Worm (Caenorhabditis elegans): ENCODE results near the gene Y47D3A.20.

DNA sequence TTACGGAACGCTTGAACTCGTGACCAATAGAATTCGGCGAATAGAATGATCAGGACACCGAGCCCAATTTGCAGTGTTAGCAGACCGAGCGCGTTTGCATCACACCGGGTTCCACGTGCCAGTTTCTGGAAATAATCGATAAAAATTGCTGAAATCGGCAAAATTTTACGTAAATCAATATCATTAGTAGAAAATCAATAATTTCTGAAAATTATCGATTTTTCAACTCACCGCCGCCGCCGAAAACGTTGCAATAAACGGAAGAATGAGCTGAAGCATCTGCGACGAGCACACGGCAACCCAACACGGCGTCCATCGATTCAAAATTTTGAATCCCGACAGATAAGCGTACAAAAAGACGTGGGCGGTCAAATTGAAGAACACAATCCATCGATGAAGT is 44.3 kb upstream of the Y47D3A.20 start:
- TF ChIP-seq ztf-11 (tag; optimal IDR thresholded peaks at IDR 0.05) (no peak), elt-1 (tag; optimal IDR thresholded peaks at IDR 0.05; ENCODE audit: borderline replicate concordance, insufficient read depth) (no peak), unc-62 (GFP tag; optimal IDR thresholded peaks at IDR 0.05) (no peak), flh-1 (GFP tag; optimal IDR thresholded peaks at IDR 0.05) (no peak), nhr-28 (tag; optimal IDR thresholded peaks at IDR 0.05) (no peak)

Measured in whole organism, mixed stage, embryonic.